Fruit fly (Drosophila melanogaster): ENCODE data around the gene Phf5a.

Gene Phf5a

DNA sequence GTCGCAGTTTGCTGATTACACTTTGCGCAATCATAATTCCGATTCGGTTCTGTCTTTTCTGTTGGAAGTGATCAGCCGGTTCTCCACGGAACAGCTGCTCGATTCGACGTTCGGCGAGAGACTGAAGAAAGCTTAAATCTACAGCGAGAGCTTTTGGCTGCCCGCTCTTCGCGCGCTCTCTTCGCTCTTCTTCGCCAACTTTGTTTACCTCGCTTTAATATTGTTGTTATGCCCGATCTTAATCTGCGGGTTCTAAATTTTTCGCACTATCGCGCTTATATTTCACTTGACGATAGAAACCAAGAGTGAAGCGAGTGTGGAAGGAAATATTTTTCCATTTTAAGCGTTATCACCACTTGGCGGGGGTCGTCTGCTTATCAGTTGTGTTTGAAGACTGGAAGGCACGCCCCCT, 3.8 kb upstream of the Phf5a start, which contains the start of gene CG9547 (continued):
- peak; percentile 45 for TF ChIP-seq Deaf1 (tag; optimal IDR thresholded peaks at IDR 0.05)
- TF ChIP-seq hbn (GFP tag; IDR thresholded peaks at IDR 0.05; ENCODE audit: partially characterized antibody) = no peak
- TF ChIP-seq ssp (GFP tag; IDR thresholded peaks at IDR 0.05) = no peak
- no peak for TF ChIP-seq z (GFP tag; IDR thresholded peaks at IDR 0.05)
- no peak for TF ChIP-seq Lpt (GFP tag; optimal IDR thresholded peaks at IDR 0.05)
- TF ChIP-seq inv (GFP tag; IDR thresholded peaks at IDR 0.05; ENCODE audit: partially characterized antibody) = no peak
- no peak for TF ChIP-seq pros (GFP tag; optimal IDR thresholded peaks at IDR 0.05)
- no peak for TF ChIP-seq disco-r (GFP tag; optimal IDR thresholded peaks at IDR 0.05)
- TF ChIP-seq dati (GFP tag; IDR thresholded peaks at IDR 0.05) = no peak
- TF ChIP-seq chm (GFP tag; IDR thresholded peaks at IDR 0.05) = peak; percentile 26; the same call in 1 of the 2 replicates
- TF ChIP-seq CG14050 (GFP tag; IDR thresholded peaks at IDR 0.05) = no peak
- no peak for TF ChIP-seq Xrp1 (GFP tag; IDR thresholded peaks at IDR 0.05)
- TF ChIP-seq mirr (GFP tag; optimal IDR thresholded peaks at IDR 0.05) = peak; percentile 79
- TF ChIP-seq mld (GFP tag; IDR thresholded peaks at IDR 0.05; ENCODE audit: partially characterized antibody) = no peak
- no peak for TF ChIP-seq ken (GFP tag; IDR thresholded peaks at IDR 0.05)
- TF ChIP-seq ara (GFP tag; IDR thresholded peaks at IDR 0.05) = no peak
- TF ChIP-seq Neu2 (GFP tag; optimal IDR thresholded peaks at IDR 0.05; ENCODE audit: borderline replicate concordance) = no peak
- TF ChIP-seq CG2199 (GFP tag; IDR thresholded peaks at IDR 0.05) = no peak
- TF ChIP-seq YL-1 (GFP tag; optimal IDR thresholded peaks at IDR 0.05) = peak; percentile 4
- no peak for TF ChIP-seq CG30431 (GFP tag; optimal IDR thresholded peaks at IDR 0.05)
- TF ChIP-seq gce (GFP tag; IDR thresholded peaks at IDR 0.05) = no peak
- no peak for TF ChIP-seq CG1024 (GFP tag; IDR thresholded peaks at IDR 0.05)
- no peak for TF ChIP-seq CG11093 (GFP tag; IDR thresholded peaks at IDR 0.05)
- peak; percentile 54 for TF ChIP-seq lab (GFP tag; optimal IDR thresholded peaks at IDR 0.05)
- TF ChIP-seq CG32532 (GFP tag; IDR thresholded peaks at IDR 0.05) = no peak
- no peak for TF ChIP-seq CG17361 (GFP tag; IDR thresholded peaks at IDR 0.05)
- TF ChIP-seq tx (GFP tag; optimal IDR thresholded peaks at IDR 0.05) = no peak
- no peak for TF ChIP-seq row (GFP tag; IDR thresholded peaks at IDR 0.05)
- TF ChIP-seq Side (GFP tag; optimal IDR thresholded peaks at IDR 0.05) = no peak
- no peak for TF ChIP-seq E2f1 (GFP tag; IDR thresholded peaks at IDR 0.05)
- TF ChIP-seq dmrt99B (tag; optimal IDR thresholded peaks at IDR 0.05) = no peak
- peak; percentile 3 for TF ChIP-seq her (GFP tag; optimal IDR thresholded peaks at IDR 0.05)
- TF ChIP-seq sens-2 (GFP tag; IDR thresholded peaks at IDR 0.05) = no peak
- no peak for TF ChIP-seq kay (GFP tag; optimal IDR thresholded peaks at IDR 0.05)
- no peak for TF ChIP-seq Vsx1 (GFP tag; optimal IDR thresholded peaks at IDR 0.05)
- no peak for TF ChIP-seq Tbp (GFP tag; optimal IDR thresholded peaks at IDR 0.05)
- TF ChIP-seq CG30020 (tag; optimal IDR thresholded peaks at IDR 0.05) = no peak
- TF ChIP-seq Ssrp (tag; optimal IDR thresholded peaks at IDR 0.05) = no peak
- TF ChIP-seq CG11560 (tag; IDR thresholded peaks at IDR 0.05) = no peak
- no peak for TF ChIP-seq scrt (GFP tag; optimal IDR thresholded peaks at IDR 0.05)
- TF ChIP-seq corto (GFP tag; optimal IDR thresholded peaks at IDR 0.05) = no peak
- no peak for TF ChIP-seq ind (GFP tag; optimal IDR thresholded peaks at IDR 0.05)
- TF ChIP-seq Hr3 (GFP tag; optimal IDR thresholded peaks at IDR 0.05) = no peak
- TF ChIP-seq CG10209 (GFP tag; optimal IDR thresholded peaks at IDR 0.05) = no peak
- no peak for TF ChIP-seq en (GFP tag; optimal IDR thresholded peaks at IDR 0.05)
- TF ChIP-seq sr (GFP tag; IDR thresholded peaks at IDR 0.05) = no peak
- no peak for TF ChIP-seq CG6654 (GFP tag; optimal IDR thresholded peaks at IDR 0.05)
- TF ChIP-seq nom (GFP tag; optimal IDR thresholded peaks at IDR 0.05) = peak; percentile 48
- no peak for TF ChIP-seq ewg (GFP tag; optimal IDR thresholded peaks at IDR 0.05)
- peak; percentile 74 for TF ChIP-seq CG17385 (GFP tag; optimal IDR thresholded peaks at IDR 0.05)
- no peak for TF ChIP-seq sens (GFP tag)
- no peak for TF ChIP-seq aop (GFP tag; IDR thresholded peaks at IDR 0.05)
- no peak for TF ChIP-seq HLH3B (GFP tag; IDR thresholded peaks at IDR 0.05)
